Fruit fly (Drosophila melanogaster): ENCODE results near the gene Nepl19.

DNA sequence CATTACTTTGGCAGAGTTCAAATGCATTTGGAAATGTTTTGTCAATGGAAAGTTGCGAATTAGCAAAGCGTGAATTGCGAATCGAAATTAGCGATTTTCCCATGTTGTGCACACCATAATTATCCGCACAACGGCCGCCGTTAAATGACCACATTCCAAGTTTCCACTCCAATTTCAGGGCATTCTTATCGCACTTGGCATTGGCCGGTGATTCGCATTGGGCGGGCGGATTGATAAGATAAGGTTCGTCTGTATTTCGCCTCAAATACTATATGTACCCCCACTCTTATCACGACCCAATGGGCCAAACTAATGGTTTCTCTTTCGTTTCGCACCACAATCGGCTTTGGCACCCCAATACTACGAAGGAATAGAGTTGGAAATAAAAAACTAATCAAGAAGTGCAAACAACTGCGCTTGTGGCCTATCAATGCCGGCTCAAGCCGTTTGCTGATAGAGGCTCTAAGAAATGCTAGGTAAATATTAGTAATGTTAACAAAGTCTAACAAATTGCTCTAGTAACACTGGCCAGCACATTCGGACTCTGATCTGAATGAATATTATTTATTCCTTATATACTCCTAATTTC, 50.5 kb downstream of the Nepl19 start:
- TF ChIP-seq CG43689 (GFP tag; IDR thresholded peaks at IDR 0.05): no peak
- TF ChIP-seq CG14014 (GFP tag; IDR thresholded peaks at IDR 0.05): no peak
- no peak for TF ChIP-seq grau (tag; optimal IDR thresholded peaks at IDR 0.05)
- no peak for TF ChIP-seq az2 (GFP tag; optimal IDR thresholded peaks at IDR 0.05)
- TF ChIP-seq Stat92E (GFP tag; optimal IDR thresholded peaks at IDR 0.05): no peak
- no peak for TF ChIP-seq tup (GFP tag; optimal IDR thresholded peaks at IDR 0.05)
- no peak for TF ChIP-seq CG17385 (GFP tag; optimal IDR thresholded peaks at IDR 0.05)
- TF ChIP-seq CG18619 (GFP tag; optimal IDR thresholded peaks at IDR 0.05): no peak
- TF ChIP-seq CG17802 (tag; optimal IDR thresholded peaks at IDR 0.05): no peak
- TF ChIP-seq ftz-f1 (GFP tag; optimal IDR thresholded peaks at IDR 0.05): peak; percentile 27

Measured in whole organism, embryonic.